Fruit fly (Drosophila melanogaster) whole organism, prepupa: ENCODE measurements around the gene Ns4.

Source experiments
- Blimp-1 ChIP-seq: fragments of 200-800 bp; sonication (Bioruptor generic); optimal IDR thresholded peaks from 3 replicates; lab custom pipeline; 2017; ENCODE audit warnings: missing biosample characterization, missing genetic modification characterization, mild to moderate bottlenecking, moderate library complexity, missing genetic modification reagents
- CG10631 ChIP-seq: fragments of 200-800 bp; sonication (Bioruptor generic); optimal IDR thresholded peaks from 2 replicates; lab custom pipeline; 2016; ENCODE audit warnings: missing biosample characterization, missing genetic modification characterization
- CG10669 ChIP-seq: fragments of 200-800 bp; sonication (Bioruptor generic); optimal IDR thresholded peaks from 3 replicates; lab custom pipeline; 2018; ENCODE audit warnings: missing biosample characterization, mild to moderate bottlenecking, missing genetic modification characterization, moderate library complexity
- CG11294 ChIP-seq: fragments of 200-800 bp; sonication (Bioruptor generic); IDR thresholded peaks from 2 replicates; pipeline ENCODE4 v1.3.6; 2022; ENCODE audit warnings: missing biosample characterization, missing genetic modification characterization
- CG11762 ChIP-seq: fragments of 200-800 bp; sonication (Bioruptor generic); optimal IDR thresholded peaks from 3 replicates; lab custom pipeline; 2016; ENCODE audit warnings: missing biosample characterization, missing genetic modification characterization; ENCODE audit not compliant: insufficient read depth
- CG11902 ChIP-seq: fragments of 200-800 bp; sonication (Bioruptor generic); optimal IDR thresholded peaks from 3 replicates; lab custom pipeline; 2016; ENCODE audit warnings: missing biosample characterization, missing genetic modification characterization
- CG1621 ChIP-seq: fragments of 200-800 bp; sonication (Bioruptor generic); optimal IDR thresholded peaks from 3 replicates; lab custom pipeline; 2018; ENCODE audit warnings: missing biosample characterization, mild to moderate bottlenecking, missing genetic modification characterization
- CG3032 ChIP-seq: fragments of 200-800 bp; optimal IDR thresholded peaks from 2 replicates; lab custom pipeline; 2019; ENCODE audit warnings: missing biosample characterization, mild to moderate bottlenecking, missing genetic modification characterization, moderate library complexity
- CG31627 ChIP-seq: fragments of 200-800 bp; sonication (Bioruptor generic); optimal IDR thresholded peaks from 3 replicates; lab custom pipeline; 2016; ENCODE audit warnings: missing biosample characterization, missing genetic modification characterization
- CG32006 ChIP-seq: fragments of 200-800 bp; sonication (Bioruptor generic); optimal IDR thresholded peaks from 3 replicates; lab custom pipeline; 2017; ENCODE audit warnings: missing biosample characterization, mild to moderate bottlenecking, missing genetic modification characterization
- CG34406 ChIP-seq: fragments of 200-800 bp; sonication (Bioruptor generic); optimal IDR thresholded peaks from 3 replicates; lab custom pipeline; 2016; ENCODE audit warnings: missing biosample characterization, missing genetic modification characterization
- CG6163 ChIP-seq: fragments of 200-800 bp; sonication (Bioruptor generic); IDR thresholded peaks from 3 replicates; pipeline ENCODE4 v1.3.6; 2022; ENCODE audit warnings: missing biosample characterization, missing genetic modification characterization
- CG6276 ChIP-seq: fragments of 200-800 bp; sonication (Bioruptor generic); optimal IDR thresholded peaks from 2 replicates; lab custom pipeline; 2017; ENCODE audit warnings: missing biosample characterization, mild to moderate bottlenecking, missing genetic modification characterization
- CG6792 ChIP-seq: fragments of 200-800 bp; sonication (Bioruptor generic); optimal IDR thresholded peaks from 3 replicates; lab custom pipeline; 2016; ENCODE audit warnings: missing biosample characterization, missing genetic modification characterization
- CG8119 ChIP-seq: fragments of 200-800 bp; sonication (Bioruptor generic); IDR thresholded peaks from 3 replicates; pipeline ENCODE4 v1.3.6; 2022; ENCODE audit warnings: missing biosample characterization, missing genetic modification characterization
- CG8319 ChIP-seq: fragments of 200-800 bp; sonication (Bioruptor generic); optimal IDR thresholded peaks from 3 replicates; lab custom pipeline; 2016; ENCODE audit warnings: missing biosample characterization, missing genetic modification characterization
- CG8632 ChIP-seq: fragments of 200-800 bp; sonication (Bioruptor generic); optimal IDR thresholded peaks from 3 replicates; lab custom pipeline; 2016; ENCODE audit warnings: missing biosample characterization, missing genetic modification characterization
- CG9139 ChIP-seq: fragments of 200-800 bp; sonication (Bioruptor generic); optimal IDR thresholded peaks from 3 replicates; lab custom pipeline; 2017; ENCODE audit warnings: missing biosample characterization, mild to moderate bottlenecking, missing genetic modification characterization
- Eip78C ChIP-seq: fragments of 200-800 bp; sonication (Bioruptor generic); peaks from one replicate; lab custom pipeline; 2016; ENCODE audit warnings: missing biosample characterization, missing genetic modification characterization
- Eip93F ChIP-seq: fragments of 200-800 bp; sonication (Bioruptor generic); optimal IDR thresholded peaks from 2 replicates; lab custom pipeline; 2016; ENCODE audit warnings: missing biosample characterization, mild to moderate bottlenecking, missing genetic modification characterization
- Ets21C ChIP-seq: fragments of 200-800 bp; sonication (Bioruptor generic); optimal IDR thresholded peaks from 3 replicates; lab custom pipeline; 2016; ENCODE audit warnings: missing biosample characterization, missing genetic modification characterization
- Ets96B ChIP-seq: fragments of 200-800 bp; optimal IDR thresholded peaks from 2 replicates; lab custom pipeline; 2019; ENCODE audit warnings: missing biosample characterization, mild to moderate bottlenecking, missing genetic modification characterization, moderate library complexity
- Gug ChIP-seq: fragments of 200-800 bp; sonication (Bioruptor generic); IDR thresholded peaks from 2 replicates; pipeline ENCODE4 v1.3.6; 2022; ENCODE audit warnings: missing biosample characterization, missing genetic modification characterization
- Lpt ChIP-seq: fragments of 200-800 bp; sonication (Bioruptor generic); optimal IDR thresholded peaks from 3 replicates; lab custom pipeline; 2016; ENCODE audit warnings: missing biosample characterization, missing genetic modification characterization
- Met ChIP-seq: fragments of 200-800 bp; sonication (Bioruptor generic); optimal IDR thresholded peaks from 3 replicates; lab custom pipeline; 2016; ENCODE audit warnings: missing biosample characterization, missing genetic modification characterization
- Sox102F ChIP-seq: fragments of 200-800 bp; sonication (Bioruptor generic); optimal IDR thresholded peaks from 2 replicates; lab custom pipeline; 2016; ENCODE audit warnings: missing biosample characterization, mild to moderate bottlenecking, missing genetic modification characterization
- Sox14 ChIP-seq: fragments of 200-800 bp; sonication (Bioruptor generic); optimal IDR thresholded peaks from 3 replicates; lab custom pipeline; 2016; ENCODE audit warnings: missing biosample characterization, missing genetic modification characterization
- achi ChIP-seq: fragments of 200-800 bp; sonication (Bioruptor generic); optimal IDR thresholded peaks from 3 replicates; lab custom pipeline; 2016; ENCODE audit warnings: missing biosample characterization, missing genetic modification characterization
- dac ChIP-seq: fragments of 200-800 bp; sonication (Bioruptor generic); optimal IDR thresholded peaks from 2 replicates; lab custom pipeline; 2017; ENCODE audit warnings: missing biosample characterization, mild to moderate bottlenecking, missing genetic modification characterization
- dsx ChIP-seq: fragments of 200-800 bp; optimal IDR thresholded peaks from 3 replicates; lab custom pipeline; 2019; ENCODE audit warnings: missing biosample characterization, mild to moderate bottlenecking, missing genetic modification characterization, moderate library complexity; ENCODE audit not compliant: poor library complexity, severe bottlenecking
- eg ChIP-seq: fragments of 200-800 bp; sonication (Bioruptor generic); IDR thresholded peaks from 3 replicates; pipeline ENCODE4 v1.3.6; 2022; ENCODE audit warnings: missing biosample characterization, missing genetic modification characterization
- esn ChIP-seq: fragments of 200-800 bp; sonication (Bioruptor generic); optimal IDR thresholded peaks from 2 replicates; lab custom pipeline; 2016; ENCODE audit warnings: missing biosample characterization, mild to moderate bottlenecking, missing genetic modification characterization, moderate library complexity
- fd59A ChIP-seq: fragments of 200-800 bp; sonication (Bioruptor generic); optimal IDR thresholded peaks from 2 replicates; lab custom pipeline; 2017; ENCODE audit warnings: missing biosample characterization, mild to moderate bottlenecking, missing genetic modification characterization, missing genetic modification reagents
- fkh ChIP-seq: fragments of 200-800 bp; sonication (Bioruptor generic); optimal IDR thresholded peaks from 3 replicates; lab custom pipeline; 2017; ENCODE audit warnings: missing biosample characterization, mild to moderate bottlenecking, missing genetic modification characterization, moderate library complexity
- lz ChIP-seq: fragments of 200-800 bp; sonication (Bioruptor generic); optimal IDR thresholded peaks from 3 replicates; lab custom pipeline; 2016; ENCODE audit warnings: missing biosample characterization, missing genetic modification characterization
- pdm3 ChIP-seq: fragments of 200-800 bp; sonication (Bioruptor generic); optimal IDR thresholded peaks from 3 replicates; lab custom pipeline; 2016; ENCODE audit warnings: missing biosample characterization, missing genetic modification characterization
- svp ChIP-seq: fragments of 200-800 bp; sonication (Bioruptor generic); peaks from one replicate; lab custom pipeline; 2016; ENCODE audit warnings: missing biosample characterization, missing genetic modification characterization

Gene Ns4

DNA sequence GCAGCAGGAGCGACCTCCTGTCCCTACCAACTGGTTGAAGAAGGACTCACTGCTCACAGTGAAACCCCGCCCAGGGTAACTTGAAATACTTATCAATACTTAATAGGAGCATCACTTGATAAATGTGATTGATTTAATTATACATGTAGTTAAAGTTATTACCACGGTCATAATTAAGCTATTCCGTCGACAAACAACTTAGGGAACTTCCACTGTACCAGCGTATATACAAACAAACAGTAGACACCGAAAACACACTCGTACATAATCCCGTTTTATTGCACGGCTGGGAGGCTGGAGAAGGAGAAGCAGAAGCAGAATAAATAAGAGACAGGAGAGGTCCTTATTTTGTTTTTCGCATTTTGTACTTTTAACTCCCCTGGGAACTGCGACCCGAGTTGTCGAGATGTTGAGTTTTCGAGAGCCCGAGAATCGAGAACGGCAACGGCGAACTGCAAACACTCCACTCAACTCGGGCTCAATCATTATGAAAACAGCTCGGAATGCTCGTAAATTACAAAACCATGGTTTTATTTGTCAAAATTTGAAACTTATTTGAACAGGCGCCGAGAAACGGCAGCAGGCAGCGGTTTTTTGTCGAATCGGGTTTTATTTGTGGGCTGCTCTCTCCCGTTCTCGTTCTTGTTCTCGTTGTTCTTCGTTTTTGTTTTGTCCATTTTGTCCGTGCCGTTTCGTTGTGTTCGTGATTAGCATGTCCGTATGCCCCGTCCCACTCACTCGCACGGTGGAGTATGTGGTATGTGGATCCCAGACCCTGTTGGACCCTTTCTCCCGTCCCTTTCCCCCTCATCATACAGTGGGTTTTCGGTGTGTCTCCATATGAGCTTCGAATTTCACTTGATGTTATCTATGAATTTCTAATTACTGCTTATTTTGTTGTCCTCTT, 48.0 kb downstream of the Ns4 start (continued):
- TF ChIP-seq esn (GFP tag; lab: Kevin White, UChicago): peak; percentile 98
- peak; percentile 93 for TF ChIP-seq CG8632 (GFP tag; lab: Kevin White, UChicago)
- TF ChIP-seq fd59A (GFP tag; lab: Kevin White, UChicago): peak; percentile 96
- peak; percentile 93 for TF ChIP-seq CG34406 (GFP tag; lab: Kevin White, UChicago)
- peak; percentile 77 for TF ChIP-seq CG8119 (GFP tag; lab: Robert Waterston, UW)
- TF ChIP-seq CG32006 (GFP tag; lab: Kevin White, UChicago): peak; percentile 79
- TF ChIP-seq CG31627 (GFP tag; lab: Kevin White, UChicago): peak; percentile 98
- peak; percentile 82 for TF ChIP-seq Lpt
- peak; percentile 97 for TF ChIP-seq CG10669 (GFP tag; lab: Kevin White, UChicago)
- peak; percentile 97 for TF ChIP-seq Sox14 (GFP tag; lab: Kevin White, UChicago)
- TF ChIP-seq Ets96B (tag; lab: Kevin White, UChicago): peak; percentile 97
- peak; percentile 97 for TF ChIP-seq CG3032 (tag; lab: Kevin White, UChicago)
- peak; percentile 92 for TF ChIP-seq CG11762 (GFP tag; lab: Kevin White, UChicago)
- peak; percentile 78 for TF ChIP-seq eg (GFP tag; lab: Robert Waterston, UW)
- peak; percentile 38 for TF ChIP-seq dac (GFP tag; lab: Kevin White, UChicago)
- peak; percentile 97 for TF ChIP-seq Ets21C
- TF ChIP-seq pdm3 (GFP tag; lab: Kevin White, UChicago): peak; percentile 95
- peak; percentile 61 for TF ChIP-seq fkh (GFP tag; lab: Kevin White, UChicago)
- TF ChIP-seq Blimp-1 (GFP tag; lab: Kevin White, UChicago): peak; percentile 90
- TF ChIP-seq svp (GFP tag; lab: Kevin White, UChicago): peak; percentile 99
- TF ChIP-seq Met (GFP tag; lab: Kevin White, UChicago): peak; percentile 99
- peak; percentile 97 for TF ChIP-seq lz (GFP tag; lab: Kevin White, UChicago)
- TF ChIP-seq CG1621 (tag; lab: Kevin White, UChicago): peak; percentile 97
- TF ChIP-seq Sox102F (GFP tag; lab: Kevin White, UChicago): peak; percentile 98
- TF ChIP-seq CG9139 (GFP tag; lab: Kevin White, UChicago): peak; percentile 95
- no peak; the same call in 1 of the 2 replicates for TF ChIP-seq CG11294 (GFP tag; lab: Robert Waterston, UW)
- TF ChIP-seq CG8319: peak; percentile 94
- TF ChIP-seq dsx (GFP tag; lab: Kevin White, UChicago): peak; percentile 96
- peak; percentile 95 for TF ChIP-seq CG10631 (GFP tag; lab: Kevin White, UChicago)
- peak; percentile 71 for TF ChIP-seq CG6276 (GFP tag; lab: Kevin White, UChicago)
- TF ChIP-seq Gug (GFP tag; lab: Robert Waterston, UW): peak; percentile 61
- TF ChIP-seq, all 60 proteins: peak for 58

- TF ChIP-seq CG8319 (no peak), CG6792 (no peak), fd59A (GFP tag; lab: Kevin White, UChicago) (no peak), Lpt (no peak), dsx (GFP tag; lab: Kevin White, UChicago) (no peak), CG11294 (GFP tag; lab: Robert Waterston, UW) (no peak), achi (GFP tag; lab: Kevin White, UChicago) (no peak), CG11902 (GFP tag; lab: Kevin White, UChicago) (no peak), Eip93F (GFP tag; lab: Kevin White, UChicago) (no peak), CG6163 (GFP tag; lab: Robert Waterston, UW) (no peak), Eip78C (GFP tag; lab: Kevin White, UChicago) (no peak)
- TF ChIP-seq, all 60 proteins: peak for 0
These were observed 49.5 kb downstream of the Ns4 start for dm6 chr2L:20801801-20802200.
